Fruit fly (Drosophila melanogaster) whole organism, prepupa: ENCODE results near the gene CG14829.
A peak's percentile ranks its signal among the peaks of the same experiment; 100 is the strongest.

Experiments used
- Blimp-1 ChIP-seq: fragments of 200-800 bp; sonication (Bioruptor generic); optimal IDR thresholded peaks from 3 replicates; lab custom pipeline; 2017; ENCODE audit warnings: missing biosample characterization, missing genetic modification characterization, mild to moderate bottlenecking, moderate library complexity, missing genetic modification reagents
- CG10631 ChIP-seq: fragments of 200-800 bp; sonication (Bioruptor generic); optimal IDR thresholded peaks from 2 replicates; lab custom pipeline; 2016; ENCODE audit warnings: missing biosample characterization, missing genetic modification characterization
- CG11762 ChIP-seq: fragments of 200-800 bp; sonication (Bioruptor generic); optimal IDR thresholded peaks from 3 replicates; lab custom pipeline; 2016; ENCODE audit warnings: missing biosample characterization, missing genetic modification characterization; ENCODE audit not compliant: insufficient read depth
- CG11902 ChIP-seq: fragments of 200-800 bp; sonication (Bioruptor generic); optimal IDR thresholded peaks from 3 replicates; lab custom pipeline; 2016; ENCODE audit warnings: missing biosample characterization, missing genetic modification characterization
- CG15336 ChIP-seq: fragments of 200-800 bp; sonication (Bioruptor generic); IDR thresholded peaks from 2 replicates; pipeline ENCODE4 v1.3.6; 2022; ENCODE audit warnings: missing biosample characterization, missing genetic modification characterization
- CG1621 ChIP-seq: fragments of 200-800 bp; sonication (Bioruptor generic); optimal IDR thresholded peaks from 3 replicates; lab custom pipeline; 2018; ENCODE audit warnings: missing biosample characterization, mild to moderate bottlenecking, missing genetic modification characterization
- CG16779 ChIP-seq: fragments of 200-800 bp; sonication (Bioruptor generic); optimal IDR thresholded peaks from 3 replicates; lab custom pipeline; 2017; ENCODE audit warnings: missing biosample characterization, mild to moderate bottlenecking, missing genetic modification characterization
- CG3032 ChIP-seq: fragments of 200-800 bp; optimal IDR thresholded peaks from 2 replicates; lab custom pipeline; 2019; ENCODE audit warnings: missing biosample characterization, mild to moderate bottlenecking, missing genetic modification characterization, moderate library complexity
- CG31627 ChIP-seq: fragments of 200-800 bp; sonication (Bioruptor generic); optimal IDR thresholded peaks from 3 replicates; lab custom pipeline; 2016; ENCODE audit warnings: missing biosample characterization, missing genetic modification characterization
- CG32006 ChIP-seq: fragments of 200-800 bp; sonication (Bioruptor generic); optimal IDR thresholded peaks from 3 replicates; lab custom pipeline; 2017; ENCODE audit warnings: missing biosample characterization, mild to moderate bottlenecking, missing genetic modification characterization
- CG3919 ChIP-seq: fragments of 200-800 bp; sonication (Bioruptor generic); optimal IDR thresholded peaks from 3 replicates; lab custom pipeline; 2016; ENCODE audit warnings: missing biosample characterization, missing genetic modification characterization
- CG4318 ChIP-seq: fragments of 200-800 bp; sonication (Bioruptor generic); optimal IDR thresholded peaks from 3 replicates; lab custom pipeline; 2017; ENCODE audit warnings: missing biosample characterization, mild to moderate bottlenecking, missing genetic modification characterization
- CG6163 ChIP-seq: fragments of 200-800 bp; sonication (Bioruptor generic); IDR thresholded peaks from 3 replicates; pipeline ENCODE4 v1.3.6; 2022; ENCODE audit warnings: missing biosample characterization, missing genetic modification characterization
- CG6276 ChIP-seq: fragments of 200-800 bp; sonication (Bioruptor generic); optimal IDR thresholded peaks from 2 replicates; lab custom pipeline; 2017; ENCODE audit warnings: missing biosample characterization, mild to moderate bottlenecking, missing genetic modification characterization
- CG6792 ChIP-seq: fragments of 200-800 bp; sonication (Bioruptor generic); optimal IDR thresholded peaks from 3 replicates; lab custom pipeline; 2016; ENCODE audit warnings: missing biosample characterization, missing genetic modification characterization
- CG6854 ChIP-seq: fragments of 200-800 bp; sonication (Bioruptor generic); optimal IDR thresholded peaks from 2 replicates; lab custom pipeline; 2017; ENCODE audit warnings: missing biosample characterization, mild to moderate bottlenecking, missing genetic modification characterization
- CG8119 ChIP-seq: fragments of 200-800 bp; sonication (Bioruptor generic); IDR thresholded peaks from 3 replicates; pipeline ENCODE4 v1.3.6; 2022; ENCODE audit warnings: missing biosample characterization, missing genetic modification characterization
- CG8632 ChIP-seq: fragments of 200-800 bp; sonication (Bioruptor generic); optimal IDR thresholded peaks from 3 replicates; lab custom pipeline; 2016; ENCODE audit warnings: missing biosample characterization, missing genetic modification characterization
- CG9139 ChIP-seq: fragments of 200-800 bp; sonication (Bioruptor generic); optimal IDR thresholded peaks from 3 replicates; lab custom pipeline; 2017; ENCODE audit warnings: missing biosample characterization, mild to moderate bottlenecking, missing genetic modification characterization
- Eip75B ChIP-seq: fragments of 200-800 bp; sonication (Bioruptor generic); optimal IDR thresholded peaks from 3 replicates; lab custom pipeline; 2016; ENCODE audit warnings: missing biosample characterization, missing genetic modification characterization
- Eip78C ChIP-seq: fragments of 200-800 bp; sonication (Bioruptor generic); peaks from one replicate; lab custom pipeline; 2016; ENCODE audit warnings: missing biosample characterization, missing genetic modification characterization
- Eip93F ChIP-seq: fragments of 200-800 bp; sonication (Bioruptor generic); optimal IDR thresholded peaks from 2 replicates; lab custom pipeline; 2016; ENCODE audit warnings: missing biosample characterization, mild to moderate bottlenecking, missing genetic modification characterization
- Ets96B ChIP-seq: fragments of 200-800 bp; optimal IDR thresholded peaks from 2 replicates; lab custom pipeline; 2019; ENCODE audit warnings: missing biosample characterization, mild to moderate bottlenecking, missing genetic modification characterization, moderate library complexity
- Gug ChIP-seq: fragments of 200-800 bp; sonication (Bioruptor generic); IDR thresholded peaks from 2 replicates; pipeline ENCODE4 v1.3.6; 2022; ENCODE audit warnings: missing biosample characterization, missing genetic modification characterization
- Hr38 ChIP-seq: sonication (Bioruptor generic); optimal IDR thresholded peaks from 2 replicates; lab custom pipeline; 2016; ENCODE audit warnings: missing biosample characterization, missing genetic modification characterization
- Hr39 ChIP-seq: fragments of 200-800 bp; sonication (Bioruptor generic); optimal IDR thresholded peaks from 2 replicates; lab custom pipeline; 2016; ENCODE audit warnings: missing biosample characterization, missing genetic modification characterization
- Met ChIP-seq: fragments of 200-800 bp; sonication (Bioruptor generic); optimal IDR thresholded peaks from 3 replicates; lab custom pipeline; 2016; ENCODE audit warnings: missing biosample characterization, missing genetic modification characterization
- OdsH ChIP-seq: fragments of 200-800 bp; sonication (Bioruptor generic); optimal IDR thresholded peaks from 3 replicates; lab custom pipeline; 2016; ENCODE audit warnings: missing biosample characterization, missing genetic modification characterization
- Smox ChIP-seq: fragments of 200-800 bp; sonication (Bioruptor generic); optimal IDR thresholded peaks from 3 replicates; lab custom pipeline; 2016; ENCODE audit warnings: missing biosample characterization, missing genetic modification characterization
- Sox14 ChIP-seq: fragments of 200-800 bp; sonication (Bioruptor generic); optimal IDR thresholded peaks from 3 replicates; lab custom pipeline; 2016; ENCODE audit warnings: missing biosample characterization, missing genetic modification characterization
- achi ChIP-seq: fragments of 200-800 bp; sonication (Bioruptor generic); optimal IDR thresholded peaks from 3 replicates; lab custom pipeline; 2016; ENCODE audit warnings: missing biosample characterization, missing genetic modification characterization
- dac ChIP-seq: fragments of 200-800 bp; sonication (Bioruptor generic); optimal IDR thresholded peaks from 2 replicates; lab custom pipeline; 2017; ENCODE audit warnings: missing biosample characterization, mild to moderate bottlenecking, missing genetic modification characterization
- dsx ChIP-seq: fragments of 200-800 bp; optimal IDR thresholded peaks from 3 replicates; lab custom pipeline; 2019; ENCODE audit warnings: missing biosample characterization, mild to moderate bottlenecking, missing genetic modification characterization, moderate library complexity; ENCODE audit not compliant: poor library complexity, severe bottlenecking
- eg ChIP-seq: fragments of 200-800 bp; sonication (Bioruptor generic); IDR thresholded peaks from 3 replicates; pipeline ENCODE4 v1.3.6; 2022; ENCODE audit warnings: missing biosample characterization, missing genetic modification characterization
- fd59A ChIP-seq: fragments of 200-800 bp; sonication (Bioruptor generic); optimal IDR thresholded peaks from 2 replicates; lab custom pipeline; 2017; ENCODE audit warnings: missing biosample characterization, mild to moderate bottlenecking, missing genetic modification characterization, missing genetic modification reagents
- spab ChIP-seq: fragments of 200-800 bp; sonication (Bioruptor generic); optimal IDR thresholded peaks from 2 replicates; lab custom pipeline; 2017; ENCODE audit warnings: missing biosample characterization, mild to moderate bottlenecking, missing genetic modification characterization, missing genetic modification reagents
- svp ChIP-seq: fragments of 200-800 bp; sonication (Bioruptor generic); peaks from one replicate; lab custom pipeline; 2016; ENCODE audit warnings: missing biosample characterization, missing genetic modification characterization
- topi ChIP-seq: fragments of 200-800 bp; sonication (Bioruptor generic); optimal IDR thresholded peaks from 3 replicates; lab custom pipeline; 2016; ENCODE audit warnings: missing biosample characterization, missing genetic modification characterization
- vri ChIP-seq: fragments of 200-800 bp; sonication (Bioruptor generic); optimal IDR thresholded peaks from 3 replicates; lab custom pipeline; 2016; ENCODE audit warnings: missing biosample characterization, mild to moderate bottlenecking, missing genetic modification characterization

The CG14829 gene

DNA sequence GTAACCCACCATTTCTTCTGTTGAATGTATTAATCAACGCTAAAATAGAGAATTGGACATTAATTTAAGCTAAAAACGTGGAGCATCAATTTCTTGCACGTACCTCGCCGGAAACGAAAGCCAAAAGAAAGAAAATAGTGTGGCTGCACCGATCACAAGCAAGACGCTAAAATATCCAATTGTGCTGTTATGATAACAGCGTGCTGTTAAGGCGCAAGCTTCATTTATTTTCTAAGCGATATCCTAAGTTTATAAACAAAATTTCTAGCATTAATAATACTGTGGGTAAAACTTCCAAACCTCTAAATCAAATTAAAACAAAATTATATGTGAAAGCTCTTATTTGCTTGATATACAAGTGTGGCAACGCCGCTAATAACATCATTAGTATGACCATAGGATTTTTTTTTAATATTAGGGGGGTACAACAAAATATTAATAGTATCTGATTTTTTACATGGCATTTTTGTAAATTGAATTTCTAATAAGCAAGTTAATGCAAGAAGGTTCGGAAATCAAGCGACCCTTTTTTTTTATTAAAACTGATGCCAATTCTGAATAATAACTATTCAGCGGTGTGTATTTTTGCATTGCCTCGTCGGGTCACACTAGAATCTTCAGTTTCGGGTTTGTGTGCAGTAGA, 3.4 kb upstream of the CG14829 start, which contains the start of the genes RpL18 and Neos (continued):
- TF ChIP-seq CG11902 (GFP tag; lab: Kevin White, UChicago) (peak; percentile 20), Hr39 (GFP tag; lab: Kevin White, UChicago) (peak; percentile 57), CG6854 (GFP tag; lab: Kevin White, UChicago) (peak; percentile 88), CG6163 (GFP tag; lab: Robert Waterston, UW) (peak; percentile 60; the same call in 2 of the 3 replicates), Met (peak; percentile 71), Ets96B (no peak), CG11762 (peak; percentile 48), Hr38 (GFP tag; lab: Kevin White, UChicago) (no peak), CG6792 (GFP tag; lab: Kevin White, UChicago) (peak; percentile 67), CG31627 (GFP tag; lab: Kevin White, UChicago) (peak; percentile 64), CG6276 (GFP tag; lab: Kevin White, UChicago) (no peak), CG10631 (GFP tag; lab: Kevin White, UChicago) (peak; percentile 73), CG16779 (no peak), CG1621 (tag; lab: Kevin White, UChicago) (peak; percentile 49), CG3919 (peak; percentile 79), Eip93F (GFP tag; lab: Kevin White, UChicago) (no peak), Gug (no peak), eg (GFP tag; lab: Robert Waterston, UW) (peak; percentile 77), topi (peak; percentile 70), dsx (GFP tag; lab: Kevin White, UChicago) (peak; percentile 18), CG9139 (GFP tag; lab: Kevin White, UChicago) (no peak), CG8632 (GFP tag; lab: Kevin White, UChicago) (peak; percentile 57), fd59A (peak; percentile 27), CG8119 (GFP tag; lab: Robert Waterston, UW) (peak; percentile 16; the same call in 1 of the 3 replicates), svp (GFP tag; lab: Kevin White, UChicago) (no peak), Eip78C (GFP tag; lab: Kevin White, UChicago) (peak; percentile 93), vri (GFP tag; lab: Kevin White, UChicago) (no peak)

DNA sequence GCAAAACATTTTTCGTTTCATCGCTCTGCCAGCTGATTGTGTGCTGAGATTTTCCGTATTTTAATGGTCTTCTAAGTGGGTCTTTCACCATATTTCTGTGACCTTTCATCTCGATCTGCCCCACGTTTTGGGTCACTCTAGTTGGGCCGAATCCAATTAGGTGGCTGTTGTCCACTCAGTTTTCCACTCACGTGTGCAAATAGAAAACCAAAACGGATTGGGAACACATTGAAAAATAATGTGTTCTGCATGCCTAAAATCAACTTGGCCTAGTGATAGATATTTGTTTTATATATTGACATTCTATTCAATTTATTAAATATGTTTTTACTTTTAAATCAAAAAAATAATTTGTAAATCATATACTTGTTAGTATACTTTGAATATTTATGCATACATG, 3.7 kb downstream of the CG14829 start, which contains the start of gene CG14826:
Gene CG14826, plus strand, starts transcription at position 301 of the 400 bp plus-strand sequence.
- TF ChIP-seq CG3919 (no peak), Smox (GFP tag; lab: Kevin White, UChicago) (no peak), fd59A (no peak), CG32006 (GFP tag; lab: Kevin White, UChicago) (no peak), CG6276 (GFP tag; lab: Kevin White, UChicago) (no peak), achi (no peak), Met (no peak), CG6854 (GFP tag; lab: Kevin White, UChicago) (no peak), CG11902 (GFP tag; lab: Kevin White, UChicago) (no peak), CG15336 (no peak), OdsH (GFP tag; lab: Kevin White, UChicago) (no peak), Ets96B (no peak), Hr38 (GFP tag; lab: Kevin White, UChicago) (no peak), Sox14 (GFP tag; lab: Kevin White, UChicago) (no peak), dac (no peak), Eip75B (GFP tag; lab: Kevin White, UChicago) (no peak), CG4318 (GFP tag; lab: Kevin White, UChicago) (no peak), spab (no peak), Blimp-1 (GFP tag; lab: Kevin White, UChicago) (no peak), CG31627 (GFP tag; lab: Kevin White, UChicago) (no peak)

DNA sequence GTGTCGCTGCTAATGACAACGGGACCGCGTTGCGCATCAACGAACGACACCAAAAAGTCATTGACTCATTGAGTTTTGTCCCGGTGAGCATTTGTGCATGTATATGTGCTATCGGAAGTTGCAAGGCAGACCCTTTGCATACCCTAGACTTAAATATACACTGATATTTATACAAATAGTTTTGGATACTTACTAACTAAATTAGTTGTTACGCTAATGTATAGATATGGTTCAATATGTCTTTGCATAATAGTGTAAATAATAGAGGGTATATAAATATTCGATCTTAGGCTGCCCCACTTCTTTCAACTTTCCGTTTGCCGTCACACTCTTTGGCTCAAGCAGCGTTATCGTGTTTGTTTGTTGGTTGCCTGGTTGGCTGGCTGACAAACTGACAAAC, 46.7 kb downstream of the CG14829 start:
- 0 out of 3 replicates have a peak, but pooled peaks have one; percentile 43 for TF ChIP-seq eg (GFP tag; lab: Robert Waterston, UW)
- peak; percentile 5 for TF ChIP-seq Eip78C (GFP tag; lab: Kevin White, UChicago)
- TF ChIP-seq Ets96B: peak; percentile 10
- no peak for TF ChIP-seq CG11762
- no peak for TF ChIP-seq Eip75B (GFP tag; lab: Kevin White, UChicago)
- TF ChIP-seq CG3032 (tag; lab: Kevin White, UChicago): peak; percentile 3
- peak; percentile 62 for TF ChIP-seq svp (GFP tag; lab: Kevin White, UChicago)
- peak; percentile 9 for TF ChIP-seq CG32006 (GFP tag; lab: Kevin White, UChicago)
